Worm (Caenorhabditis elegans) whole organism, midembryonic: Measurements from ENCODE around the gene str-141.

Experiments used
- T22C8.4 ChIP-seq: fragments of 200-800 bp; sonication (Bioruptor generic); IDR thresholded peaks from 2 replicates; pipeline ENCODE4 v1.3.6; 2022; ENCODE audit warnings: missing genetic modification characterization, missing compliant biosample characterization
- cog-1 ChIP-seq: sonication (generic microtip); optimal IDR thresholded peaks from 2 replicates; lab custom pipeline; 2016; ENCODE audit warnings: missing genetic modification characterization, missing compliant biosample characterization
- flt-1 ChIP-seq: fragments of 200-800 bp; sonication (Bioruptor generic); IDR thresholded peaks from 2 replicates; pipeline ENCODE4 v1.3.6; 2022; ENCODE audit warnings: missing genetic modification characterization, missing compliant biosample characterization
- klf-2 ChIP-seq: fragments of 200-800 bp; sonication (Bioruptor generic); conservative IDR thresholded peaks from 2 replicates; pipeline ENCODE4 v1.3.6; 2022; ENCODE audit warnings: missing genetic modification reagents, missing genetic modification characterization, missing compliant biosample characterization
- med-1 ChIP-seq: sonication (generic microtip); optimal IDR thresholded peaks from 2 replicates; lab custom pipeline; 2017; ENCODE audit warnings: missing genetic modification characterization, mild to moderate bottlenecking, missing compliant biosample characterization, antibody characterized with exemption, missing genetic modification reagents; ENCODE audit not compliant: insufficient read depth
- ref-1 ChIP-seq: fragments of 200-800 bp; sonication (Bioruptor generic); conservative IDR thresholded peaks from 2 replicates; pipeline ENCODE4 v1.3.6; 2022; ENCODE audit warnings: missing genetic modification reagents, missing genetic modification characterization, missing compliant biosample characterization
- tab-1 ChIP-seq: fragments of 200-800 bp; sonication (Bioruptor generic); IDR thresholded peaks from 2 replicates; pipeline ENCODE4 v1.3.6; 2022; ENCODE audit warnings: missing genetic modification characterization, missing compliant biosample characterization
- ztf-23 ChIP-seq: fragments of 200-800 bp; sonication (Bioruptor generic); IDR thresholded peaks from 2 replicates; pipeline ENCODE4 v1.3.6; 2022; ENCODE audit warnings: missing genetic modification reagents, missing genetic modification characterization, missing compliant biosample characterization
- ztf-29 ChIP-seq: fragments of 200-800 bp; sonication (Bioruptor generic); IDR thresholded peaks from 2 replicates; pipeline ENCODE4 v1.3.6; 2022; ENCODE audit warnings: missing genetic modification reagents, missing genetic modification characterization, missing compliant biosample characterization

ce11 chrV:11334193-11334592 is 10.6 kb upstream of the str-141 start, which contains the start of gene T02E9.6:
- TF ChIP-seq flt-1 (GFP tag; lab: Robert Waterston, UW) (no peak), med-1 (GFP tag; lab: Kevin White, UChicago) (no peak), ref-1 (GFP tag; lab: Robert Waterston, UW) (no peak), cog-1 (tag; lab: Kevin White, UChicago) (no peak), ztf-29 (GFP tag; lab: Robert Waterston, UW) (no peak), klf-2 (GFP tag; lab: Robert Waterston, UW) (no peak), T22C8.4 (GFP tag; lab: Robert Waterston, UW) (no peak), ztf-23 (GFP tag; lab: Robert Waterston, UW) (no peak), tab-1 (GFP tag; lab: Robert Waterston, UW) (no peak)
